Fruit fly (Drosophila melanogaster): ENCODE results near the gene spen.

spen gene

DNA sequence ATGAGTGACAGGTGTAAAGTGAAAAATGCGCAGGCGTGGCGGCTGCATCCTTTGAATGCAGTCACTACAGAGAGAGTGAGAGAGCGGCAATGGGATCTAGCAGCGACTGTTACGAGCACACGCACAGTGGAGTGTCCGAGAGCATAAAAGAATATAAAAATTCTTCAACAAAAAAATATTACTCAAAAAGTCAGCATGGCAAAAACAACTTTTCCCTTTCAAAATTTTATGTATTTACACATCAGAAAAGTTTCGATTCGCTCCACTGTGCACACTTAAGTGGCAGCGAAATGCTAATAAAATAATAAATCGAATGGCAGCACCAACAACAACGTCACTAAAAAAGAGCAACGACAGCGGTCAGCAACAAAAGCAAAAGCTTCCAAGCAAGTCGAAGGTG, 64.5 kb downstream of the spen start (continued):
- TF ChIP-seq dm (GFP tag; optimal IDR thresholded peaks at IDR 0.05) (peak; percentile 69), CG3726 (GFP tag; IDR thresholded peaks at IDR 0.05) (peak; percentile 91), CG32767 (GFP tag; IDR thresholded peaks at IDR 0.05) (peak; percentile 69), ab (GFP tag; optimal IDR thresholded peaks at IDR 0.05) (peak; percentile 63), nerfin-1 (tag; optimal IDR thresholded peaks at IDR 0.05) (no peak), chn (GFP tag; optimal IDR thresholded peaks at IDR 0.05) (peak; percentile 94), CG14860 (GFP tag; IDR thresholded peaks at IDR 0.05; ENCODE audit: partially characterized antibody) (no peak), Poxn (GFP tag; IDR thresholded peaks at IDR 0.05) (no peak), esg (GFP tag; conservative IDR thresholded peaks at IDR 0.05) (peak; percentile 88), CG1832 (GFP tag; optimal IDR thresholded peaks at IDR 0.05) (no peak), crol (GFP tag; IDR thresholded peaks at IDR 0.05) (peak; percentile 22; the same call in 1 of the 2 replicates), CG2116 (GFP tag; optimal IDR thresholded peaks at IDR 0.05) (peak; percentile 53), CG7987 (GFP tag; optimal IDR thresholded peaks at IDR 0.05) (peak; percentile 24), ase (GFP tag; IDR thresholded peaks at IDR 0.05) (peak; percentile 92), CG13624 (GFP tag; optimal IDR thresholded peaks at IDR 0.05) (peak; percentile 73), CG2199 (GFP tag; IDR thresholded peaks at IDR 0.05) (peak; percentile 87), CG4820 (GFP tag; optimal IDR thresholded peaks at IDR 0.05) (peak; percentile 90), CG34376 (GFP tag; optimal IDR thresholded peaks at IDR 0.05) (no peak), h (optimal IDR thresholded peaks at IDR 0.05) (no peak), HLH54F (GFP tag; optimal IDR thresholded peaks at IDR 0.05) (peak; percentile 68), CG11695 (GFP tag; IDR thresholded peaks at IDR 0.05) (peak; percentile 89), Gsc (GFP tag; IDR thresholded peaks at IDR 0.05) (peak; percentile 76), Hr78 (GFP tag; optimal IDR thresholded peaks at IDR 0.05) (peak in 1 of 2 experiments; percentile 8), ro (GFP tag; IDR thresholded peaks at IDR 0.05) (peak; percentile 61; the same call in 1 of the 2 replicates), CG2889 (GFP tag; IDR thresholded peaks at IDR 0.05) (peak; percentile 61; the same call in 2 of the 3 replicates), Fer3 (tag; optimal IDR thresholded peaks at IDR 0.05) (peak; percentile 66), CG7556 (GFP tag; optimal IDR thresholded peaks at IDR 0.05) (peak; percentile 83), wdn (GFP tag; IDR thresholded peaks at IDR 0.05) (peak; percentile 66; the same call in 1 of the 2 replicates), Lhr (GFP tag; optimal IDR thresholded peaks at IDR 0.05) (peak; percentile 51), Awh (GFP tag; IDR thresholded peaks at IDR 0.05) (peak; percentile 94), Ada2b (GFP tag; IDR thresholded peaks at IDR 0.05) (peak; percentile 87), CG6683 (GFP tag; optimal IDR thresholded peaks at IDR 0.05) (peak; percentile 43), maf-S (GFP tag; optimal IDR thresholded peaks at IDR 0.05) (peak; percentile 74), ssp (GFP tag; IDR thresholded peaks at IDR 0.05) (peak; percentile 71), ERR (GFP tag; optimal IDR thresholded peaks at IDR 0.05) (peak; percentile 70), CG8388 (GFP tag; optimal IDR thresholded peaks at IDR 0.05) (peak; percentile 90), sqz (GFP tag; optimal IDR thresholded peaks at IDR 0.05) (peak; percentile 51), Bteb2 (GFP tag; optimal IDR thresholded peaks at IDR 0.05) (peak; percentile 76), B-H2 (GFP tag; optimal IDR thresholded peaks at IDR 0.05) (no peak), NfI (GFP tag; optimal IDR thresholded peaks at IDR 0.05) (peak; percentile 76), tio (GFP tag; optimal IDR thresholded peaks at IDR 0.05) (peak; percentile 85), CG17802 (tag; optimal IDR thresholded peaks at IDR 0.05) (peak; percentile 70), CG11398 (GFP tag; optimal IDR thresholded peaks at IDR 0.05) (peak; percentile 63), CG18599 (GFP tag; optimal IDR thresholded peaks at IDR 0.05) (peak; percentile 79), Deaf1 (tag; optimal IDR thresholded peaks at IDR 0.05) (no peak), cas (GFP tag; IDR thresholded peaks at IDR 0.05) (0 out of 2 replicates have a peak, but pooled peaks have one; percentile 18), CG33213 (GFP tag; optimal IDR thresholded peaks at IDR 0.05) (peak; percentile 82), Scr (GFP tag; IDR thresholded peaks at IDR 0.05; ENCODE audit: partially characterized antibody) (no peak), abd-A (tag; optimal IDR thresholded peaks at IDR 0.05) (no peak), CG13296 (GFP tag; optimal IDR thresholded peaks at IDR 0.05) (peak; percentile 10), E2f1 (GFP tag; IDR thresholded peaks at IDR 0.05) (peak; percentile 80)
